Fruit fly (Drosophila melanogaster) whole organism: ENCODE results near the gene CG16736.

Source experiments
- CG8478 ChIP-seq: fragments of >200 bp; optimal IDR thresholded peaks from 2 replicates; lab custom pipeline; 2018; ENCODE audit warnings: inconsistent platforms
- EcR ChIP-seq, 2 experiments: fragments of >200 bp; optimal IDR thresholded peaks; 2 replicates each; lab custom pipeline; 2017; ENCODE audit warnings: missing biosample characterization in 2 of 2, missing genetic modification characterization in 2 of 2, missing genetic modification reagents in 2 of 2

DNA sequence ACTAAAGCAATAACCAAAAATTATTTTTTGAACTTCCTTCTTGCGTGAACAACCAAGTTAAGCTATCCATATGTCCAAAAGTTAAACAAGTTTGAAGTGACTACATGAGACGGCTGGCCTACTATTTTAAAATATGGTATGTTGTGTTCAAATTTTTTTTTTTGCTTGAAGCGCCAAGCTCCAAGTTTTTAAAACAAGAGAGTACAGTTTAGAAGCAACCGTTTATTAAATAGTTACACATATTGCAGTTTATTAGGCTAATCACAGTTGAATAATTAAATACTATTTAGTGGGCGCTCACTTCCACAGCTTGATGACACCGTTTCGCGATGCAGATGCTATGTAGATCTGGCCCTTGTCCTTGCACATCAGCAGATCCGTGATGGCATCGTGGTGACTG lies 17.0 kb downstream of the CG16736 start, which contains the start of gene D1:
- no peak for TF ChIP-seq CG8478 (lab: Kevin White, UChicago)
- no peak for TF ChIP-seq EcR (GFP tag; optimal IDR thresholded peaks at IDR 0.05; lab: Kevin White, UChicago)
